Worm (Caenorhabditis elegans) whole organism, L4 larva: ENCODE data around the gene B0302.2.

Experiments
- D1046.2 ChIP-seq: fragments of 200-800 bp; sonication (Bioruptor generic); IDR thresholded peaks from 2 replicates; pipeline ENCODE4 v1.3.6; 2022; ENCODE audit warnings: missing genetic modification characterization, missing compliant biosample characterization
- F10B5.3 ChIP-seq: sonication (generic microtip); optimal IDR thresholded peaks from 2 replicates; lab custom pipeline; 2016; ENCODE audit warnings: mild to moderate bottlenecking, missing genetic modification characterization, missing compliant biosample characterization
- F26F4.8 ChIP-seq: fragments of 200-800 bp; sonication (Bioruptor generic); conservative IDR thresholded peaks from 2 replicates; pipeline ENCODE4 v1.3.6; 2022; ENCODE audit warnings: missing genetic modification characterization, missing compliant biosample characterization
- F44E2.7 ChIP-seq: fragments of 200-800 bp; sonication (Bioruptor generic); IDR thresholded peaks from 2 replicates; pipeline ENCODE4 v2.1.2; 2022; ENCODE audit warnings: missing genetic modification characterization, missing compliant biosample characterization
- Y105C5A.15 ChIP-seq: fragments of 200-800 bp; sonication (Bioruptor generic); IDR thresholded peaks from 2 replicates; pipeline ENCODE4 v1.3.6; 2022; ENCODE audit warnings: missing genetic modification characterization, missing compliant biosample characterization
- Y75B8A.6 ChIP-seq: fragments of 200-800 bp; sonication (Bioruptor generic); IDR thresholded peaks from 2 replicates; pipeline ENCODE4 v1.3.6; 2022; ENCODE audit warnings: missing genetic modification reagents, missing genetic modification characterization, missing compliant biosample characterization
- aha-1 ChIP-seq: fragments of 150-350 bp; peaks from one replicate; lab custom pipeline; 2014; ENCODE audit warnings: missing biosample characterization, missing genetic modification characterization
- ceh-32 ChIP-seq: sonication (generic microtip); optimal IDR thresholded peaks from 2 replicates; lab custom pipeline; 2016; ENCODE audit warnings: mild to moderate bottlenecking, missing genetic modification characterization, missing compliant biosample characterization; ENCODE audit not compliant: poor library complexity
- ceh-62 ChIP-seq: sonication (generic microtip); optimal IDR thresholded peaks from 2 replicates; lab custom pipeline; 2017; ENCODE audit warnings: missing biosample characterization, missing genetic modification characterization
- ces-1 ChIP-seq: fragments of 150-350 bp; sonication (generic microtip); optimal IDR thresholded peaks from 4 replicates; lab custom pipeline; 2014; ENCODE audit warnings: missing biosample characterization, missing genetic modification reagents, missing genetic modification characterization
- daf-16 ChIP-seq, 3 experiments: sonication (generic microtip); optimal IDR thresholded peaks; 2 replicates each; lab custom pipeline; 2016 to 2017; ENCODE audit warnings: missing genetic modification characterization in 3 of 3, missing genetic modification reagents in 3 of 3, mild to moderate bottlenecking in 2 of 3, missing compliant biosample characterization in 2 of 3, missing biosample characterization in 1 of 3, moderate library complexity in 1 of 3
- dmd-6 ChIP-seq: fragments of 200-800 bp; sonication (Bioruptor generic); IDR thresholded peaks from 2 replicates; pipeline ENCODE4 v1.3.6; 2022; ENCODE audit warnings: missing genetic modification reagents, missing genetic modification characterization, missing compliant biosample characterization
- dve-1 ChIP-seq: sonication (generic microtip); optimal IDR thresholded peaks from 2 replicates; lab custom pipeline; 2017; ENCODE audit warnings: antibody characterized with exemption, mild to moderate bottlenecking, missing genetic modification characterization, missing compliant biosample characterization; ENCODE audit not compliant: insufficient read depth
- egl-27 ChIP-seq: sonication (generic microtip); optimal IDR thresholded peaks from 3 replicates; lab custom pipeline; 2017; ENCODE audit warnings: missing biosample characterization, missing genetic modification reagents, missing genetic modification characterization
- hlh-11 ChIP-seq: fragments of 200-800 bp; sonication (Bioruptor generic); optimal IDR thresholded peaks from 2 replicates; lab custom pipeline; 2018; ENCODE audit warnings: mild to moderate bottlenecking, missing genetic modification characterization, missing compliant biosample characterization
- hlh-30 ChIP-seq: sonication (generic microtip); optimal IDR thresholded peaks from 2 replicates; lab custom pipeline; 2017; ENCODE audit warnings: antibody characterized with exemption, mild to moderate bottlenecking, missing genetic modification characterization, missing compliant biosample characterization; ENCODE audit not compliant: insufficient read depth
- lim-7 ChIP-seq: fragments of 200-800 bp; sonication (Bioruptor generic); IDR thresholded peaks from 2 replicates; pipeline ENCODE4 v1.3.6; 2022; ENCODE audit warnings: missing genetic modification characterization, missing compliant biosample characterization
- lin-1 ChIP-seq: fragments of 200-800 bp; sonication (Bioruptor generic); IDR thresholded peaks from 2 replicates; pipeline ENCODE4 v1.3.6; 2022; ENCODE audit warnings: missing genetic modification reagents, missing genetic modification characterization, missing compliant biosample characterization
- lin-13 ChIP-seq: fragments of 150-350 bp; optimal IDR thresholded peaks from 2 replicates; lab custom pipeline; 2014; ENCODE audit warnings: missing biosample characterization, missing genetic modification reagents, missing genetic modification characterization
- lin-29 ChIP-seq: fragments of 200-800 bp; sonication (Bioruptor generic); IDR thresholded peaks from 2 replicates; pipeline ENCODE4 v1.3.6; 2022; ENCODE audit warnings: missing genetic modification reagents, missing genetic modification characterization, missing compliant biosample characterization
- lsy-2 ChIP-seq, 2 experiments: fragments of 150-350 bp in 1 of 2; sonication (generic microtip) in 1 of 2; optimal IDR thresholded peaks; 2 replicates each; lab custom pipeline; 2014 to 2017; ENCODE audit warnings: missing biosample characterization in 2 of 2, missing genetic modification characterization in 2 of 2
- mep-1 ChIP-seq: fragments of 150-350 bp; sonication (generic microtip); optimal IDR thresholded peaks from 3 replicates; lab custom pipeline; 2014; ENCODE audit warnings: missing biosample characterization, missing genetic modification characterization
- nhr-102 ChIP-seq: sonication (generic microtip); optimal IDR thresholded peaks from 2 replicates; lab custom pipeline; 2016; ENCODE audit warnings: mild to moderate bottlenecking, missing genetic modification characterization, moderate library complexity, missing compliant biosample characterization
- nhr-237 ChIP-seq: sonication (generic microtip); optimal IDR thresholded peaks from 2 replicates; lab custom pipeline; 2017; ENCODE audit warnings: missing biosample characterization, missing genetic modification characterization
- nhr-25 ChIP-seq: sonication (generic microtip); optimal IDR thresholded peaks from 2 replicates; lab custom pipeline; 2017; ENCODE audit warnings: missing genetic modification characterization, mild to moderate bottlenecking, missing compliant biosample characterization, antibody characterized with exemption, moderate library complexity, borderline replicate concordance; ENCODE audit not compliant: insufficient read depth
- nhr-28 ChIP-seq: fragments of 150-350 bp; optimal IDR thresholded peaks from 2 replicates; lab custom pipeline; 2014; ENCODE audit warnings: missing biosample characterization, missing genetic modification characterization
- nhr-76 ChIP-seq: fragments of 150-350 bp; optimal IDR thresholded peaks from 2 replicates; lab custom pipeline; 2014; ENCODE audit warnings: missing biosample characterization, missing genetic modification characterization
- nhr-77 ChIP-seq: fragments of 150-350 bp; optimal IDR thresholded peaks from 2 replicates; lab custom pipeline; 2014; ENCODE audit warnings: missing biosample characterization, missing genetic modification characterization
- pha-4 ChIP-seq, 2 experiments: fragments of 150-350 bp in 1 of 2; fragments of 200-800 bp in 1 of 2; sonication (Bioruptor generic) in 1 of 2; IDR thresholded peaks in 1 of 2; optimal IDR thresholded peaks in 1 of 2; 2 replicates each; pipeline versions ENCODE4 v1.3.6 to Lab custom; 2014 to 2022; ENCODE audit warnings: missing genetic modification characterization in 2 of 2, missing genetic modification reagents in 2 of 2, missing biosample characterization in 1 of 2, missing compliant biosample characterization in 1 of 2
- php-3 ChIP-seq: fragments of 200-800 bp; sonication (Bioruptor generic); IDR thresholded peaks from 2 replicates; pipeline ENCODE4 v1.3.6; 2022; ENCODE audit warnings: missing genetic modification reagents, missing genetic modification characterization, missing compliant biosample characterization
- pqm-1 ChIP-seq: sonication (generic microtip); optimal IDR thresholded peaks from 2 replicates; lab custom pipeline; 2017; ENCODE audit warnings: missing biosample characterization, missing genetic modification characterization
- skn-1 ChIP-seq: fragments of 150-350 bp; optimal IDR thresholded peaks from 2 replicates; lab custom pipeline; 2014; ENCODE audit warnings: missing biosample characterization, missing genetic modification characterization
- unc-62 ChIP-seq, 3 experiments: fragments of 150-350 bp in 1 of 3; sonication (generic microtip); optimal IDR thresholded peaks in 2 of 3; peaks in 1 of 3; 1 replicate in 1 of 3; 2 replicates in 2 of 3; lab custom pipeline; 2014 to 2017; ENCODE audit warnings: missing biosample characterization in 3 of 3, missing genetic modification characterization in 3 of 3, missing genetic modification reagents in 3 of 3, missing genotype in 1 of 3
- vab-7 ChIP-seq: fragments of 200-800 bp; sonication (Bioruptor generic); IDR thresholded peaks from 2 replicates; pipeline ENCODE4 v1.3.6; 2022; ENCODE audit warnings: missing genetic modification reagents, missing genetic modification characterization, missing compliant biosample characterization
- zfp-3 ChIP-seq: fragments of 200-800 bp; sonication (Bioruptor generic); conservative IDR thresholded peaks from 2 replicates; pipeline ENCODE4 v1.3.6; 2022; ENCODE audit warnings: missing genetic modification reagents, missing genetic modification characterization, missing compliant biosample characterization

The B0302.2 gene

DNA sequence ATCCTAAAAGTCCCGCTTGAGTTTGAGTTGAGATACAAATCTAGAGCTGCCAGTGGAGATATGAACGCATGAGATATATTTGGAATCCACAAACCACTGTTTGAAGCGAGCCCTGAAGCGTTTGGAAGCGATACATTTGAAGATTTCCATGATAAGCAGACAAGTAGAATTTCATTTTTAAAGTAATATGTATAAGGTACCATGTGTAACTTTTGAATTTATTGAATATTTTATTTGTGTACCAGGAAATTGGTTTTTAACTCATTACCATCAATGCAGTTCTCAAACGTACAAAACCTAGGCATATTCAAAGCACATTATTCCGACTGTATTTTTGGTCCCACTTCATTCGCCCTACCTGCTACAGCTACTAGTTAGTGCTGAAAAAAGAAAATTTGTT is at the start of gene B0302.2:
B0302.2 (plus strand) TSS at position 301 of the 400 bp plus-strand sequence.
- TF ChIP-seq hlh-11 (tag; lab: Kevin White, UChicago) (no peak), ceh-32 (tag; lab: Kevin White, UChicago) (no peak), daf-16 (GFP tag; optimal IDR thresholded peaks at IDR 0.05; lab: Kevin White, UChicago) (no peak), daf-16 (tag; optimal IDR thresholded peaks at IDR 0.05; lab: Kevin White, UChicago) (no peak), lim-7 (GFP tag; lab: Robert Waterston, UW) (no peak), nhr-76 (tag; lab: Kevin White, UChicago) (no peak)

DNA sequence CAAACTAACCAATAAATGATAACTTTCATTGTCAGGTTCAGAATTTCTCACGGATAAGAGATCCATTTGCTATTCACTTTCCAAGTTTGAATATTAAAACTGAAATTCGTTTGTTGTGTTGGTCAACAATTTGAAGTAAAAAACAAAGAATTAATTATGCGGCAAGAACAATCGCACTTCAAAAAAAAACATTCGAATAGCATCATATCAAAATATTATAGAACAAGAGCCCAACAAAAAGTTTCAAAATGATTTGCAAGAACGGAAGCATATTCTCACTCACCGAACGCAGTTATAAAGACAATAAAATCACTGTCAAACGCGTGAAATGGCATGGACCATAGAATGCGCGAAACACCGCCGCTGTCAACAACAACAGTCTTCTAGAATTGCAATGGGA is 43.9 kb upstream of the B0302.2 start, which contains the start of gene K09E3.7:
K09E3.7 (minus strand) TSS at position 101 of the 400 bp plus-strand sequence.
- TF ChIP-seq D1046.2 (GFP tag; lab: Robert Waterston, UW) (no peak), pha-4 (GFP tag; IDR thresholded peaks at IDR 0.05; lab: Robert Waterston, UW) (no peak), pha-4 (tag; optimal IDR thresholded peaks at IDR 0.05; lab: Kevin White, UChicago) (no peak), lin-29 (GFP tag; lab: Robert Waterston, UW) (no peak), skn-1 (tag; lab: Kevin White, UChicago) (no peak), ces-1 (GFP tag; lab: Kevin White, UChicago) (no peak), nhr-25 (no peak), nhr-237 (tag; lab: Kevin White, UChicago) (no peak), F10B5.3 (tag; lab: Kevin White, UChicago) (no peak), Y105C5A.15 (GFP tag; lab: Robert Waterston, UW) (no peak), F26F4.8 (GFP tag; lab: Robert Waterston, UW) (no peak), vab-7 (GFP tag; lab: Robert Waterston, UW) (no peak)

DNA sequence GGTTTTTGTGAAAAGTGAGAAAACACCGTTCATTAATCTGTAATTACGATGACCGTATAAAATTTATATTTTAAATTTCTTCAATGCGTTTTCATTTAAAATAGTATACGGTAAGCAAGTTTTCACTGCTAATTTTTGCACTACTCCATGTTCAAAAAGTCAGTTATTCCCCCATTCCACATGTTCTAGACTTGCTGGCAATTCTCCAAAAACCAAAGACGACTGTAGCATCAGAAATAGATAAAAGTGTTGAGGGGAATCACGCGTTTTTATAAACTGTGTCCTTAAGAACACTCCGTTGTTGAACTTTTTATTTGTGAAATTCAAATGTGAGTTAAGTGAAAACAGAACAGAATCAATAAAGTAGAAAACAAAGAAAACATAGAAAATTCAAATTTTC is 42.6 kb upstream of the B0302.2 start:
- TF ChIP-seq ceh-62 (tag; lab: Kevin White, UChicago) (no peak), lin-13 (GFP tag; lab: Kevin White, UChicago) (no peak), pqm-1 (tag; lab: Kevin White, UChicago) (peak; percentile 34), dve-1 (tag; lab: Kevin White, UChicago) (peak; percentile 85), zfp-3 (GFP tag; lab: Robert Waterston, UW) (0 out of 2 replicates have a peak, but pooled peaks have one; percentile 35), nhr-102 (peak; percentile 37), D1046.2 (GFP tag; lab: Robert Waterston, UW) (no peak), nhr-76 (tag; lab: Kevin White, UChicago) (no peak), lin-1 (GFP tag; lab: Robert Waterston, UW) (0 out of 2 replicates have a peak, but pooled peaks have one; percentile 10), php-3 (GFP tag; lab: Robert Waterston, UW) (0 out of 2 replicates have a peak, but pooled peaks have one; percentile 0), Y75B8A.6 (GFP tag; lab: Robert Waterston, UW) (no peak), nhr-28 (tag; lab: Kevin White, UChicago) (peak; percentile 59), mep-1 (tag; lab: Kevin White, UChicago) (peak; percentile 70), nhr-77 (tag; lab: Kevin White, UChicago) (peak; percentile 56), lsy-2 (tag; optimal IDR thresholded peaks at IDR 0.05; lab: Kevin White, UChicago) (peak in 1 of 2 experiments; percentile 47), egl-27 (tag; lab: Kevin White, UChicago) (no peak), aha-1 (tag; lab: Kevin White, UChicago) (peak; percentile 98), hlh-11 (tag; lab: Kevin White, UChicago) (peak; percentile 41), dmd-6 (peak; percentile 37; the same call in 1 of the 2 replicates), daf-16 (GFP tag; optimal IDR thresholded peaks at IDR 0.05; lab: Kevin White, UChicago) (no peak), daf-16 (tag; optimal IDR thresholded peaks at IDR 0.05; lab: Kevin White, UChicago) (peak; percentile 73), F44E2.7 (GFP tag; lab: Robert Waterston, UW) (no peak), unc-62 (GFP tag; optimal IDR thresholded peaks at IDR 0.05 in 1 of 2; lab: Kevin White, UChicago) (peak in 1 of 2 experiments; percentile 75), unc-62 (tag; optimal IDR thresholded peaks at IDR 0.05; lab: Kevin White, UChicago) (no peak), hlh-30 (tag; lab: Kevin White, UChicago) (peak; percentile 52)
- TF ChIP-seq, all 104 proteins: peak for 16
